Worm (Caenorhabditis elegans) whole organism, late embryonic: ENCODE results near the gene F07E5.13.
"Not testable (repeated sequence)": the region's sequence is repeated elsewhere in the genome, so short reads cannot be mapped to it uniquely, and the experiment has no call there.

Source experiments
- F13H6.1 ChIP-seq: sonication (generic microtip); optimal IDR thresholded peaks from 2 replicates; lab custom pipeline; 2016; ENCODE audit warnings: missing genetic modification characterization, missing compliant biosample characterization
- K02D7.2 ChIP-seq: sonication (generic microtip); optimal IDR thresholded peaks from 2 replicates; lab custom pipeline; 2017; ENCODE audit warnings: mild to moderate bottlenecking, missing genetic modification characterization, missing compliant biosample characterization
- ama-1 ChIP-seq: fragments of 150-350 bp; optimal IDR thresholded peaks from 2 replicates; lab custom pipeline; 2014
- ceh-19 ChIP-seq: fragments of 200-800 bp; sonication (Bioruptor generic); optimal IDR thresholded peaks from 2 replicates; lab custom pipeline; 2018; ENCODE audit warnings: mild to moderate bottlenecking, missing genetic modification characterization, missing compliant biosample characterization
- ceh-24 ChIP-seq: sonication (generic microtip); optimal IDR thresholded peaks from 2 replicates; lab custom pipeline; 2016; ENCODE audit warnings: mild to moderate bottlenecking, missing genetic modification characterization, missing compliant biosample characterization
- ceh-6 ChIP-seq: fragments of 200-800 bp; sonication (Bioruptor generic); optimal IDR thresholded peaks from 2 replicates; lab custom pipeline; 2018; ENCODE audit warnings: mild to moderate bottlenecking, missing genetic modification characterization, missing compliant biosample characterization
- eyg-1 ChIP-seq: sonication (generic microtip); optimal IDR thresholded peaks from 2 replicates; lab custom pipeline; 2016; ENCODE audit warnings: missing genotype, missing genetic modification characterization, missing compliant biosample characterization
- fkh-10 ChIP-seq: fragments of 150-350 bp; optimal IDR thresholded peaks from 2 replicates; lab custom pipeline; 2014; ENCODE audit warnings: missing biosample characterization, missing genetic modification reagents, missing genetic modification characterization
- nfya-1 ChIP-seq: sonication (generic microtip); optimal IDR thresholded peaks from 2 replicates; lab custom pipeline; 2017; ENCODE audit warnings: missing genetic modification characterization, mild to moderate bottlenecking, missing compliant biosample characterization, antibody characterized with exemption, moderate library complexity
- nhr-11 ChIP-seq: fragments of 150-350 bp; optimal IDR thresholded peaks from 2 replicates; lab custom pipeline; 2014; ENCODE audit warnings: missing biosample characterization, missing genetic modification characterization
- odd-2 ChIP-seq: sonication (generic microtip); optimal IDR thresholded peaks from 2 replicates; lab custom pipeline; 2017; ENCODE audit warnings: antibody characterized with exemption, mild to moderate bottlenecking, missing genetic modification characterization, missing compliant biosample characterization
- ref-2 ChIP-seq: sonication (generic microtip); optimal IDR thresholded peaks from 2 replicates; lab custom pipeline; 2016; ENCODE audit warnings: missing genetic modification characterization, missing compliant biosample characterization
- rnt-1 ChIP-seq: sonication (generic microtip); optimal IDR thresholded peaks from 2 replicates; lab custom pipeline; 2016; ENCODE audit warnings: missing genetic modification characterization, missing compliant biosample characterization

DNA sequence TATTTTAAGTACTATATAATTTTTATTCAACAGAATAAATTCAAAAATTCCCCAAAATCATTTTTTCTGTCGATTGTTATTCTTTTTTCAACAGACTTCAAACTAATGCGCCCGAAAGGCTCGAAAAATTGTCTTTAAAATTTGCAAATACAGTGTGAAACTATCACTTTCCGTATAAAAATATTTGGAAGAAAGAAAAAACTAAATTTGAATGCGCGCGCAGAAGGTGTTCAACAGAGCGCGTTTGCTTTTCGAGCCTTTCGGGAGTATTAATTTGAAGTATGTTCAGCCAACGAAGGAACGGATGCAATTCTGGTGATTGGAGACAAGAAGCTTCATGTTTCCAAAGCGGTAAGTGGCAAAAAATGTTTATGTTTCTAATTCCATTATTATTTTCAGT, 31.6 kb downstream of the F07E5.13 start, which contains the start of gene btb-4:
- TF ChIP-seq ama-1 (lab: Kevin White, UChicago); ceh-19 (GFP tag; lab: Kevin White, UChicago); nhr-11; nfya-1 (tag; lab: Kevin White, UChicago); ceh-6 (GFP tag; lab: Kevin White, UChicago); fkh-10 (GFP tag; lab: Kevin White, UChicago); odd-2 (tag; lab: Kevin White, UChicago); eyg-1 (tag; lab: Kevin White, UChicago); ceh-24; K02D7.2; rnt-1 (tag; lab: Kevin White, UChicago); ref-2 (tag; lab: Kevin White, UChicago); F13H6.1 (tag; lab: Kevin White, UChicago): not testable (repeated sequence)
